Fruit fly (Drosophila melanogaster) whole organism, embryonic: ENCODE measurements around the gene CG9316.

Experiments
- Antp ChIP-seq: fragments of 200-800 bp; sonication (Bioruptor generic); optimal IDR thresholded peaks from 3 replicates; lab custom pipeline; 2016; ENCODE audit warnings: missing biosample characterization, missing genetic modification characterization
- NK7.1 ChIP-seq: fragments of 200-800 bp; sonication (Bioruptor generic); optimal IDR thresholded peaks from 3 replicates; lab custom pipeline; 2016; ENCODE audit warnings: missing biosample characterization, missing genetic modification characterization

- TF ChIP-seq NK7.1 (GFP tag; lab: Kevin White, UChicago) (no peak), Antp (GFP tag; lab: Kevin White, UChicago) (no peak)
These were observed 20.4 kb downstream of the CG9316 start for dm6 chr2L:20705869-20706368.
